Fruit fly (Drosophila melanogaster): Measurements from ENCODE around the gene Tti1.

DNA sequence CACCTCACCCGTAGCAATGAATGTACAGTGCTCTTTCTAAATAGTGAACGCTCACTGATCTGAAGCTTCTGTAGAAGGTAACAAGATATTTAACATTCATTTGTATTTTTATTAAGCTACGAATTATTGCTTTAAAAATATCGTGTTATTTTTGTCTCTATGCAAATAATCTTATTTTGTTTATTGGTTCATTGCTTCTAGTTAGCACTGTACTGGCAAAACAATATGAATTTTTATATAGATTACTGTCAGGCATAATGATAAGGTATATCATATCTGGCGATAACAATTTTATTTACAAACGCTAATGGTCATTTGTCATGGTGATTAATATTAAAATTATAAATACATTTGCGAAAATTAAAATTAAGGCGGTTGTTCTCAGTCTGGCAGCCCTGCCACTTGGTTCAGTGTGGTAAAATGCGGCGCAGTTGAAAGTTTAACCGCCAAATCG lies 17.1 kb upstream of the Tti1 start, which contains the start of gene CG9471:
- peak; percentile 99 for TF ChIP-seq Eip78C (GFP tag)
- TF ChIP-seq CG10669 (GFP tag; optimal IDR thresholded peaks at IDR 0.05): peak; percentile 91
- TF ChIP-seq CG9139 (GFP tag; optimal IDR thresholded peaks at IDR 0.05): peak; percentile 80
- peak; percentile 96 for TF ChIP-seq Hr4 (GFP tag; optimal IDR thresholded peaks at IDR 0.05)
- TF ChIP-seq Eip75B (GFP tag; optimal IDR thresholded peaks at IDR 0.05): peak; percentile 95
- TF ChIP-seq CG16779 (tag; optimal IDR thresholded peaks at IDR 0.05): peak; percentile 85
- peak; percentile 93 for TF ChIP-seq dsx (GFP tag; optimal IDR thresholded peaks at IDR 0.05; ENCODE audit: poor library complexity, severe bottlenecking)
- TF ChIP-seq CG6854 (GFP tag; optimal IDR thresholded peaks at IDR 0.05): peak; percentile 87
- TF ChIP-seq CG10631 (GFP tag; optimal IDR thresholded peaks at IDR 0.05): peak; percentile 96
- TF ChIP-seq achi (GFP tag; optimal IDR thresholded peaks at IDR 0.05): peak; percentile 95
- TF ChIP-seq ss (GFP tag; optimal IDR thresholded peaks at IDR 0.05): peak; percentile 81 to 89
- peak; percentile 96 for TF ChIP-seq CG3919 (GFP tag; optimal IDR thresholded peaks at IDR 0.05)
- peak; percentile 99 for TF ChIP-seq svp (GFP tag)
- TF ChIP-seq spab (GFP tag; optimal IDR thresholded peaks at IDR 0.05): peak; percentile 82

Measured in whole organism, prepupa.